Worm (Caenorhabditis elegans) whole organism, L3 larva: Measurements from ENCODE around the gene rab-35.

ENCODE experiments used
- aly-2 ChIP-seq: fragments of 150-350 bp; optimal IDR thresholded peaks from 2 replicates; lab custom pipeline; 2014; ENCODE audit warnings: missing biosample characterization, missing genetic modification characterization
- ama-1 ChIP-seq: fragments of 150-350 bp; optimal IDR thresholded peaks from 2 replicates; lab custom pipeline; 2018
- daf-12 ChIP-seq: fragments of 150-350 bp; optimal IDR thresholded peaks from 2 replicates; lab custom pipeline; 2014; ENCODE audit warnings: missing biosample characterization, missing genetic modification reagents, missing genetic modification characterization
- lin-39 ChIP-seq: fragments of 150-350 bp; optimal IDR thresholded peaks from 2 replicates; lab custom pipeline; 2018; ENCODE audit warnings: missing biosample characterization, missing genetic modification reagents, missing genetic modification characterization
- mdl-1 ChIP-seq: fragments of 150-350 bp; optimal IDR thresholded peaks from 2 replicates; lab custom pipeline; 2014; ENCODE audit warnings: missing biosample characterization, missing genetic modification characterization
- nhr-11 ChIP-seq: fragments of 150-350 bp; optimal IDR thresholded peaks from 2 replicates; lab custom pipeline; 2014; ENCODE audit warnings: missing biosample characterization, missing genetic modification characterization
- nhr-237 ChIP-seq: fragments of 150-350 bp; optimal IDR thresholded peaks from 2 replicates; lab custom pipeline; 2014; ENCODE audit warnings: missing biosample characterization, missing genetic modification characterization
- pha-4 ChIP-seq: fragments of 150-350 bp; optimal IDR thresholded peaks from 2 replicates; lab custom pipeline; 2014; ENCODE audit warnings: missing biosample characterization, missing genetic modification reagents, missing genetic modification characterization
- ztf-11 ChIP-seq: fragments of 150-350 bp; optimal IDR thresholded peaks from 2 replicates; lab custom pipeline; 2014; ENCODE audit warnings: missing biosample characterization, missing genetic modification characterization

ce11 chrIII:11290554-11290953 lies 20.8 kb downstream of the rab-35 start, which contains the start of the genes gly-9, mib-1 and smc-3:
- no peak for TF ChIP-seq daf-12
- no peak for TF ChIP-seq ama-1 (lab: Kevin White, UChicago)
- TF ChIP-seq nhr-237 (tag; lab: Kevin White, UChicago): no peak
- no peak for TF ChIP-seq mdl-1
- no peak for TF ChIP-seq nhr-11 (tag; lab: Kevin White, UChicago)
- no peak for TF ChIP-seq ztf-11 (tag; lab: Kevin White, UChicago)
- TF ChIP-seq aly-2 (tag; lab: Kevin White, UChicago): no peak
- peak; percentile 71 for TF ChIP-seq pha-4 (tag; lab: Kevin White, UChicago)
- TF ChIP-seq lin-39 (tag; lab: Kevin White, UChicago): peak; percentile 52
